Worm (Caenorhabditis elegans) whole organism, dauer: ENCODE results near the gene idpp-4.

ENCODE experiments used
- unc-62 ChIP-seq: sonication (generic microtip); optimal IDR thresholded peaks from 2 replicates; lab custom pipeline; 2017; ENCODE audit warnings: missing biosample characterization, missing genetic modification reagents, missing genetic modification characterization

idpp-4 gene

DNA sequence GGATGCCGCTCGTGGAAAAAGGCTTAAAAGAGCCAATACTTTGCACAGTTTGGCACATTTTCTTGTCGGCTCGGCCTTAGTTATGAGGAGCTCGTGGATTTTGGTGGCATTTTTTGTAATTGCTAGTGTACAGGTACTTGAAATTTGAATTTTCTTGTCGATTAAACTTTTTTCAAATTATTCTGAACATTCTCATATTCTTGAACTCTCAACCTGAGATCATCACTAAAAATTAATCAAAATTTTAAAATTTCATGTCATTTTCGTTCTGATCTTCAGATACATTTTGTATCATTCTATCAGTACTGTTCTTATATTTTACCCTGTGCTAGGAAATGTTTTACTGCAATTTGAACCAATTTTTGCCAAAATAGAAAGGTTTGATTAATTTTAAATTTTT is at the start of gene idpp-4:
TSS of gene idpp-4 (plus strand) at position 51 of the 400 bp plus-strand sequence.
- no peak for TF ChIP-seq unc-62

DNA sequence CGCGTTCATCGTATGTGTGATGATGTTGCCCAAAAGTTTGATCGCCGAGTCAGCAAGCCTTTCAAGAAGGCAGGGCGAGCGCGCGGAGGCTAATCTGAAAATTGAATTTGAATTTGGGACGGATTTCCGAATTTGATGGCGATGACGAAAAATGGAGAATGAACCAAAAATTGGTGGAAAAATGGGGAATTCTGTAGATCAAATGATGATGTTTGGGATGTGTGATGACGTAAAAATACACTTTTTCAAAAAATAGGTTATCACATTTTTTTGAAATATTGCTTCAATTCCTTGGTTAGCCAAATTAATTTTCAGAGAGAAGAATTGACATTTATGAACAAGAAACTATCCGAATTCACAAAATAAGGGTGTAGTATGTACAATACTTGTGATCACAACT is 41.7 kb upstream of the idpp-4 start, which contains the start of gene ZK971.1:
TSS of gene ZK971.1 (minus strand) at position 101 of the 400 bp plus-strand sequence.
- TF ChIP-seq unc-62 = no peak

DNA sequence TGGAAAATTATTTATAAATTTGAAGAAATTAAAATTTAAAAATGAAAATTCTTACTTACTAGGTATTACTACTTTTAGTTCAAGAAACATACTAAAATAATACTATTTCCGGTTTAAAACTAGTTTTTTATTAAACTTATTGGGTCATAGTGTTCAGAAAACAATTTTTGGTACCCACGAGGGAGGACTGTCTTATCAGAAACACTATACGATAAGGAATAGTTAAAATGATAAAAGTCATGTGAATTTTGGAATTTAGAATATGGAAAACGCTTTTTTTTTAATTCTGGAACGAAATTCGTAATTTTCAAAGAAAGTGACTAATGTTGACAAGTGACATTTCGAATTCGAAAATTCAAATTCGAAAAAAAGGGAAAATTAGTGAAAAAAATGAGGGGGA is 39.6 kb upstream of the idpp-4 start:
- TF ChIP-seq unc-62 = no peak

DNA sequence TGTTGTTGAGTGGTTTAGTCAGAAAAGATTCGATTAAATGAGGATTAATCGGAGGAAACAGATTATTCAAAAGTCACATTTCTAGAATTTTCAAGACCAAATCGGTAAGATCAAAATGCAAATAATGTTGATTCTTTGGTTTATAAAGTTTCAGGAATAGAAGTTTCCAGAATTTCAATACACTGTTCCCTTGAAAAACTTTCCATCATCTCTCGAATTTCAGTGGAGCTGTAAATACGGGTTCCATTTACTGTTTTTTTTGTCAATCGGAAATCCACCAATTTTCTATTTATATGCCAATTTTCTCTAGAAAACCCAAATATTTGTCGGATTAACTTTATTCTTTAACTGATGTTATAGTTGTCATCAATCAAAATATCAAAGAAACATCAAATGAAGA is 38.1 kb upstream of the idpp-4 start:
- no peak for TF ChIP-seq unc-62

DNA sequence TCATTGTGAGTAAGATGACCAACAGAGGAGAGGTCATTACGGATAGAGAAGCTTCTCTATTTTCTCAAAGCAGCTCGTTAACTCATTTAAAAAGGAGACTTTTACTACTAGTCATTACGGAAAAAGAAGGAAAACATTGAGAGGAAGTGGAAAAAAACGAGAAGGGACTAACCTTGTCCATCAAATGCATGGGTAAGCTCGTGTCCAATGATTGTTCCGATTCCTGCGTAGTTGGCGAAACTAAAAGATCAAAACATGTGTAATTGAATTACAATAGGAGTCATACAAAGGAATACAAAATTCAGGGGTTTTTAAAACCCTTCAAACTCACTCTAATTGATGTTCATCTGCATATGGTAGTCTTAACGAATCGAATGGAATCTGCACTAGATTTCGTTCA is 36.3 kb upstream of the idpp-4 start:
- no peak for TF ChIP-seq unc-62

DNA sequence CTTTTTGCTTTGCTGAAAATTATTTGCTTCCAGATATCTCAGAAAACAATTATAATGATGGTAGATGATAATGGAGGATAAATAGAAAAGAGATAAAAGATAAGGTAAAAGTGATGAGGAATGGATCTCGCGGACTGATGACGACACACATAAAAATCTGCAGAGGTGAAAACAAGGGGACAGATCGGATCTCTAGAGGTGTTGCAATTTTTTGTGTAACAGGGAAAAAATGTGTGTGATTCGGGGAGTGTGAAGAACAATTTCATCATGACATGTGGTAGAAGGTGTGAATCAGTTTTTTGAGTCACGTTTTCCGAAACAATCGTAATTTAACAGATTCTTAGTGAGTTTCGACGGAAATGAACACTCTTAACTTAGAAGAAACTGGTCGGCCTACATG is 32.3 kb upstream of the idpp-4 start:
- TF ChIP-seq unc-62 = no peak

DNA sequence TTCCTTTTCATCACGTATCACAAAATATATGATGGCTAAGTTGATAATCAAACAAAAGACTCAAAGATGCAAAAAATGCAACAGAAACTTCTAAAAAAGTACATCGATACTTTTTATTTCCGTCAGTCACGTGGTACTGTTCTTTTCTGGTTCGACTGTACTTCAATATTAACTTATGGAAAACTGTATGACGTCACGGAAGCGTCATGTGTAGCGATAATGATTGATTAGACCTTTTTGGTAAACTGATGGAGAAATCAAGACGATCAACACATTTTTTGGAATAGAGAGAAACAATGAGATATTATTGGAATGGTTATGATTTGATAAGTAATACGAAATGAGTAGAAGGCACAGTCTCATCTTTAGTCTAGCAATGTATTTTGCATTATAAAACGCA is 27.0 kb upstream of the idpp-4 start:
- no peak for TF ChIP-seq unc-62

DNA sequence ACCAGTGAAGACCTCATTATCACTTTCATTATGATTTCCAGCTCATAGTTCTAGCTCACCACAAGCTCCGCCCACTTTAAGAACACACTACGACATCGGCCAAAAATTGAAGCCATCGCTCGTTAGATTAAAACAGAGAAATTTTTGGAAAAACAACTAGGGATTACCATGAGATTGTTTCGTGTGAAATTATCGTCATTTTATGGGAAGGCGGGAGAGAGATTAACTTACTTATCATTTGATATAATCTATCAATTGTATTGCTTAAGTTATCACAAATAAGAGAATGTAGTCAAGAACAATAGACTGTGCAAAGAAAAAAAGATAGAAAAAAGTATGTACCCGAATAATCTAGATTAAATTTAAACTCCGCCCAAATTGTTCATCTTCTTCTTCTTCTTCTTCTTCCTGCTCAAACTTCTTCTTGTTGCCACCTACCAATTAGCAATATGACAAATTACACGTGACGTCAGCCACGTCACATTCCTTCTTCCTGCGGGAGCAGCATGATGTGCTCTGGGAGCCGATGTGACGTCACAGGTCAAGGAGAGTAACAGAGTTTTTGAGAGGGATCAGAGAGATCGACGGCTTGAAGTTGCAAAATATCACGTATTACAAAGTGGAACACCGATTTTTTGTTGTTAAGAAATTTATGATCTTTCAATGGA is 21.0 kb upstream of the idpp-4 start, which contains the start of gene nep-26:
TSS of gene nep-26 (minus strand) at position 51 of the 668 bp plus-strand sequence.
- TF ChIP-seq unc-62 = no peak

DNA sequence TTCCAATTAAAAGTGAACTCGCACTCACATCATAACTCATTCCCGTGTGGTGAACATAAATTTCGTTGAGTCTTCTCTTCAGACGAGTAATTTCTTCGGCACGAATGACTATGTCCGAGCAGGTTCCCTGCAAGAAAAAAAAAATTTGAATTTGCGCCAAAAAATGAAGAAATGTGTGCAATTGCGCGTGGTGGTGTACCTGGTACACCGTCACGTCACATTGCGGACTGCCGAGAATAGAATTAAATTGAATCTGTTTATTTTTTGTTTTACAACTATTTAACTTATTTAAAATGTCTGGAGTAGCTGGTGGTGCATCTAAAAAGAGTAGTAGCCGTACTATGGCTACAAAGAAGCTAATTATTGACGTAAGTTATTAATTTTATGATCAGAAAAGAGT is 20.3 kb upstream of the idpp-4 start, which contains the start of gene mdt-22:
TSS of gene mdt-22 (plus strand) at position 263 of the 400 bp plus-strand sequence.
- TF ChIP-seq unc-62 = no peak

DNA sequence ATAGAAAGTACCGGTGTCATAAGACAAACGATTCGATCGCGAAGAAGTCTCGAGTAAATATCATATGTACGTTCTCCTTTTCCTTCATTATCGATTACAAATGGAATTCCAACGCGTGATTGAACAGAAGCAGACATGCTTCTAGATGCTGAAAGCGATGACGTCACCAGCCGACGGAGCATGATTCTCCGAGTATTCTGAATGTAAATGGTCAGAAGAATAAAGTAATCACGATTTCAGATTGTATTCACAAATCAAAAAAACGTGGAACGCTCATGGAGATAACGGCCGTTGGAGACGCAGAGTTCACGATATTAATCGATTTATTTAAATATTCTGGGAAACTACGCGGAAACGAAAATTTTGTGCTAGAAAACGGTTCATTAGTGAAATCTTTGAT is 18.6 kb upstream of the idpp-4 start, which contains the start of gene clpp-1:
TSS of gene clpp-1 (minus strand) at position 197 of the 400 bp plus-strand sequence.
- TF ChIP-seq unc-62 = no peak

DNA sequence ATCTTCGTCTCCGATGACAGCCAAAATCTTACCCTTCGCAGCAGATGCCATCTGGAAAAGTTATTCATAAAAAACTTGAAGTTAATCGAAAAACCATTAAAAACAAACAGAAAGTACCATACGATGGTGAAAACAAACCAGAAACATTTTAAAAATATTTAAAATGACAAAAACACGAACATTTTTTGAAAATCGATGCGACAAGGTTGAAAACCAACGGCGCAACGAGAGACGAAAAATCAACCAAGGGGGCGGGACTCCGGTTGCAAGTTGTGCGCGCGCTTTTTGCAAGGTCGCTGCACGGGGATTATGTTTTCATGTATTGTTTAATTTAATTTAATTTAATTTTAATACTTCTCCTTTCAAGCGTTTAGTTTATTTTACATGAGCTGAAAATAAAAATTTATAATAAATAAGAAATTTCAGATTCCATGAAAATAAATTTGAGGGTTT is 17.6 kb upstream of the idpp-4 start, which contains the start of gene vha-9:
TSS of gene vha-9 (minus strand) at position 51 of the 453 bp plus-strand sequence.
- no peak for TF ChIP-seq unc-62

DNA sequence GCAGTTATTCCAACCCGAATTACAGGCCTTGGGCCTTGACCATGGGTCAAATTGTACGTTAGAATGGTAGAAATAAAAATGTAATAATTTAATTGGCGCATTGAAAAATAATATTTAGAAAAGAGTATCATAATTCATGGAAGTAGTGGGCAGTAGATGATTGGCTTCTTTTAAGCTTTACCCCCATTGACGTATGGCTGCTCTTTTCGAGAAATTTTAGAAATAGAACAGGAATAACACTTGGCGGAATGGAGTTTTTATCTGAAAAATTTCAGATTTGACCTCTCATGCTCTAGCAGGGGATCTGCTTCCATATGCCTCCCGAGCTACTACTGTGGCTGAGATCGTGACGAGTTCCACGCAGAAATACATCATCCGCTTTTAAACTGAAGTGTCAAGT is 12.5 kb upstream of the idpp-4 start, which contains the start of gene gcy-4:
TSS of gene gcy-4 (minus strand) at position 101 of the 400 bp plus-strand sequence.
- TF ChIP-seq unc-62 = no peak

DNA sequence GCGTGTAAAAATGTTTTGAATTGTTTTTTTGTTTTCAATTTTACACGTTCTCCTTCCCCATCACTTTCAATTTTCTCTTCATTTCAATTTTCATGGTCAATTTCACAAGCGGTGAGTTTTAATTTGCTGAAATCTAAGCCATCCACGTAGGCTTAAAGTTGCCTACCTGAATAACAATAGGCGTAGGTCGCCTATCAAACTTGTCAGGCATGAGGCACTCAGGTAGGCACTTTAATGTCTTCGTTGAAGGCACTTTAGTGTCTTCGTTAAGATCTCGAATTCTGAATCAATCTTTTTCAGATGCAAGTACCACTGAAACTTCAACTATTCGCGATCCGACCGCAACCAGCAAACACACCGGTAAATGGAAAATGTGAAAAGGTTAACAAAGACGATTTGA is 11.9 kb upstream of the idpp-4 start, which contains the start of gene ZK970.8:
TSS of gene ZK970.8 (plus strand) at position 301 of the 400 bp plus-strand sequence.
- TF ChIP-seq unc-62 = no peak

DNA sequence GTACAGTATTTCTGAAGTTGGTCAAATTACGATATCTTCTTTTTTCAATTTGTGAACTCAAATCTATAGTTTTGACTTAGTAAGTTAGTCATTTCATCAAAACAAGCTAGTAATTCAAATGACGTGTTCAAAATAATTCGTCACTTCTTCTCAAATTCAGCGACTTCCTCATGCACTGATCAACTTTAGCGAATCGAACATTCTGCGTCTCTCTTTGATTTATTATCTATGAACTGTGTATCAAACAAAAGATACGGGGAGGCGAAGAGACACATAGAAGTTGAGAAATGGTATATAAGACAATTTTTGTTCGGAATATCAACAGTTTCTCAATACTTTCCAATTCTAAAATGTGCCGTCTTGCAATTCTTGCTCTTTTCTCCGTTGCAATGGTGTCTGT is 9.3 kb upstream of the idpp-4 start, which contains the start of gene srlf-34:
TSS of gene srlf-34 (plus strand) at position 321 of the 400 bp plus-strand sequence.
- no peak for TF ChIP-seq unc-62

DNA sequence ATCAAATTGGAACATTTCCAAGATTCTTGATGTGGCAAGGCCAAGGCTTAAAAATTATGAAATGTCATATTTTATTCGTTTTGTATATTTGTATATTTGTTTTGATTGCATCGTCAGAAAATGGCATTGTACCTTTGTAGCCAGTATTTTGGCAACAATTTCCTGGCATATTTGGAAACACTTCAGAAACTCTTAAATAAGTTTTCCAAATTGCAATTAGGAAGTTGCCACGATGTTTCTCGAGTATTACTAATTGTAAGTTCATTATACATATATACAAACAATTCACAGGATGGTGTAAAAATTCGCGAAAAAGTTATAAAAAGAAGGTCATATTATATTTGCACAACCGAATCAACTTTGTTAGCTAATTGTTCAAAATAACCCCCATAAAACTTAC is 6.0 kb upstream of the idpp-4 start, which contains the start of gene idpp-8:
TSS of gene idpp-8 (plus strand) at position 301 of the 400 bp plus-strand sequence.
- no peak for TF ChIP-seq unc-62

DNA sequence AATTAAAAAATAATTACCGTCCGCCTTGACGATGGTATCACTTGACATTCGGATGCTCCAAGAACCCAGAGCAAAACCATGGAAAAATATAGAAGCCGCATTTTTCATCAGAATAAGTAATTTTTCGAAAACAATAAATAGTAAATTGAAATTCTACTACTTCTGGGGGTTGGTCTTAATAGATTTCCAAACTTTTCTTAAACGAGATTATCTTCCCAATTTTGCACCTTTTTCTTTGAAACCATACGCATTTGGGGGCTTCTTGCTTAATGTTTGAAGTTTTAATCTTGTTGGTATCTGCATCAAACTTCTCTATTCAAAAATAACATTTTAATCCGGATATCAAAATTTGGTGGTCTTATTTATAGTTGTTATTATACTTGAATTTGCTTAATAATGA is 5.1 kb upstream of the idpp-4 start, which contains the start of gene gcy-5:
TSS of gene gcy-5 (minus strand) at position 101 of the 400 bp plus-strand sequence.
- TF ChIP-seq unc-62 = no peak

DNA sequence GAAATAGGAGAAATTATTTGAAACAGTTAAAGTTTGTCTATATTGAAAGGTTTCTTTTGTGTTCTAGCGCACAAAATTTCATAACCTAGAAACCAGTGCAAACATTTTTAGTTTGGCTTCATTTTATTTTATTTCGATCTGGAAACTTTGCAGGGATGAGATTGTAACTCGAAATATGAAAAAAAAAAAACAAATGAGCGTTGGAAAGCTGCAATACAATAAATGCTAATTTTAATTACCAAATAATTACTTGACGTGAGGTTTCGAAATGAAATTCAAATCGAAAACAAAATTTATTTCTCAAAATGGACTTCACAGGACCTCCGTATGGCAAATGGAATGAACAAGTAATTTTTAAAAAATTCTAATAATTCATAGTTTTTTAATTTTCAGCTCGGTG is 4.3 kb upstream of the idpp-4 start, which contains the start of gene M02G9.4:
TSS of gene M02G9.4 (plus strand) at position 301 of the 400 bp plus-strand sequence.
- no peak for TF ChIP-seq unc-62
